Worm (Caenorhabditis elegans): Measurements from ENCODE around the gene T25E12.6.

T25E12.6 gene

DNA sequence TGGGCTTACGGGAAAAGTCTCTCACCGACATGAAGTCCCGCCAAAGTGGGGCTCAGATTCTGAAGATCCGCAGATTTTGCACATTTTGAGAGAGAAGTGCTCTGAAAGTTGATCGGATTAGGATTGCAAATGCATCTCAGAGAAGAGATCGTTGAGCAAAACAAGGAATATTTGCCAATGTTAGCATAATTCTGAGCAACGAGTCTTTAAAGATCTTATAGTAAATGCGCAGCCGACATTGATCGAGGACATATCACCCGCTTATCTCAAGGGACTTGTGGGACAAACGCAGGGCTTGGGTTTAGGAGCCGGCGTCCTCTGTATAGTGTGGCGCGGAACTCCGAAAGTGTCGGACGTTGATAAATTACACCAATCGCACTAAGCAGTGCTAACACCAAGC lies 18.5 kb upstream of the T25E12.6 start, which contains the start of gene nhr-112:
Gene nhr-112, minus strand, starts transcription at position 101 of the 400 bp plus-strand sequence.
- TF ChIP-seq crh-2 (tag; optimal IDR thresholded peaks at IDR 0.05), result no peak
- no peak for TF ChIP-seq R02D3.7 (tag; optimal IDR thresholded peaks at IDR 0.05)
- TF ChIP-seq nhr-23 (tag; optimal IDR thresholded peaks at IDR 0.05), result no peak
- TF ChIP-seq sma-9 (GFP tag; optimal IDR thresholded peaks at IDR 0.05), result no peak
- no peak for TF ChIP-seq sma-9 (tag; optimal IDR thresholded peaks at IDR 0.05)
- TF ChIP-seq gmeb-1 (tag; optimal IDR thresholded peaks at IDR 0.05), result no peak
- TF ChIP-seq nhr-77 (tag; optimal IDR thresholded peaks at IDR 0.05), result no peak
- no peak for TF ChIP-seq dmd-4 (tag; optimal IDR thresholded peaks at IDR 0.05)
- TF ChIP-seq F13H6.1 (tag; optimal IDR thresholded peaks at IDR 0.05), result no peak
- TF ChIP-seq sma-3 (GFP tag; optimal IDR thresholded peaks at IDR 0.05), result no peak
- no peak for TF ChIP-seq C34F6.9 (tag; optimal IDR thresholded peaks at IDR 0.05)
- TF ChIP-seq nhr-12 (tag; optimal IDR thresholded peaks at IDR 0.05), result no peak
- no peak for TF ChIP-seq fos-1 (tag; optimal IDR thresholded peaks at IDR 0.05)
- no peak for TF ChIP-seq ztf-11 (tag; optimal IDR thresholded peaks at IDR 0.05)
- no peak for TF ChIP-seq unc-55 (GFP tag; optimal IDR thresholded peaks at IDR 0.05)

DNA sequence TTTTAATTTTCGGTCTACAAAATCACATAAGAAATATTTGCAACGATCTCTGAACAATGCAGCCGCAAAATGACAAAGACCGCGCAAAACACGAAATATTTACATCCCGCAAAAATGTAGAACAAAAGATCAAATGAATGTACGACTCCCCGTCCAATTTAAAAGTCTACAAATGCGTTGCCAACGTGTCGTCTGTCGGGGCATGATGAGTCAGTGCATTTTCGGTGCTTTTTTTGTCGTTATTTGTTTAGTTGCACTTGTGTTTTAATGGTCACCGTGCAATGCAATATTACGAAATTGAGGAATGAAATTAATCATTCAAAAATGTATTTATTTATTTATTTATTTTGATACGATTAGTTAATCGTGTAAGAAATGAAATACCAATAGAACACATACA lies 17.6 kb upstream of the T25E12.6 start:
- TF ChIP-seq nhr-21 (tag; optimal IDR thresholded peaks at IDR 0.05) (no peak), nhr-25 (tag; optimal IDR thresholded peaks at IDR 0.05) (no peak), lin-13 (GFP tag; optimal IDR thresholded peaks at IDR 0.05) (no peak), unc-55 (GFP tag; optimal IDR thresholded peaks at IDR 0.05) (no peak), fos-1 (tag; optimal IDR thresholded peaks at IDR 0.05) (peak; percentile 41), nhr-237 (tag; optimal IDR thresholded peaks at IDR 0.05) (no peak), ama-1 (optimal IDR thresholded peaks at IDR 0.05) (no peak), elt-3 (tag; optimal IDR thresholded peaks at IDR 0.05) (no peak), nhr-129 (tag; optimal IDR thresholded peaks at IDR 0.05) (peak; percentile 42), snpc-4 (tag; optimal IDR thresholded peaks at IDR 0.05) (no peak), sma-9 (GFP tag; optimal IDR thresholded peaks at IDR 0.05) (peak; percentile 75), sma-9 (tag; optimal IDR thresholded peaks at IDR 0.05) (no peak), mab-5 (tag; optimal IDR thresholded peaks at IDR 0.05) (no peak)

DNA sequence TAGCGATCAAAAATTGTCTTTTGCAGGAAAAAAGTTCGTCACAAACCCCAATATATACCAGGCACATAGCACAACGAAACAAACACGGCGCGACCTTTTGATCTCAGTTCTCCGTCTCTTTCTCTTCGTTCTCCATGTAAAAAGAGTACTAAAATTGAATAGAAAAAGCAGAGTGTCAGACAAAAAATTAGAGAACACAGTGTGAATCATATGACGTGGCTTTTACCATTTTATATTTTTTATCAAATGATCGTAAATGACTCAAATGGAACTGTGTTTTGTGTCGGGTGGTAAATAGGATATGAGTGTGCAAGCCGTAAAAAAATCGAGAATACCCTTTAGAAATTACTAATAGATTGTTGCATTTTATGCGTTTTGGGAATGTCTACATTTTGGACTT lies 16.3 kb upstream of the T25E12.6 start:
- TF ChIP-seq ZK546.5 (tag; optimal IDR thresholded peaks at IDR 0.05) (no peak), gmeb-1 (tag; optimal IDR thresholded peaks at IDR 0.05) (peak; percentile 16), zag-1 (tag; optimal IDR thresholded peaks at IDR 0.05) (no peak), fos-1 (tag; optimal IDR thresholded peaks at IDR 0.05) (peak; percentile 95), sma-9 (GFP tag; optimal IDR thresholded peaks at IDR 0.05) (peak; percentile 74), sma-9 (tag; optimal IDR thresholded peaks at IDR 0.05) (no peak), nhr-10 (tag; optimal IDR thresholded peaks at IDR 0.05) (no peak), nhr-25 (tag; optimal IDR thresholded peaks at IDR 0.05) (no peak), unc-39 (tag; optimal IDR thresholded peaks at IDR 0.05) (no peak), sma-3 (GFP tag; optimal IDR thresholded peaks at IDR 0.05) (peak; percentile 31), C34F6.9 (tag; optimal IDR thresholded peaks at IDR 0.05) (no peak), egl-27 (tag; optimal IDR thresholded peaks at IDR 0.05) (no peak), crh-2 (tag; optimal IDR thresholded peaks at IDR 0.05) (peak; percentile 65), nhr-6 (tag; optimal IDR thresholded peaks at IDR 0.05) (no peak), ceh-82 (tag; optimal IDR thresholded peaks at IDR 0.05) (no peak), nhr-77 (tag; optimal IDR thresholded peaks at IDR 0.05) (no peak), nhr-23 (tag; optimal IDR thresholded peaks at IDR 0.05) (no peak)

DNA sequence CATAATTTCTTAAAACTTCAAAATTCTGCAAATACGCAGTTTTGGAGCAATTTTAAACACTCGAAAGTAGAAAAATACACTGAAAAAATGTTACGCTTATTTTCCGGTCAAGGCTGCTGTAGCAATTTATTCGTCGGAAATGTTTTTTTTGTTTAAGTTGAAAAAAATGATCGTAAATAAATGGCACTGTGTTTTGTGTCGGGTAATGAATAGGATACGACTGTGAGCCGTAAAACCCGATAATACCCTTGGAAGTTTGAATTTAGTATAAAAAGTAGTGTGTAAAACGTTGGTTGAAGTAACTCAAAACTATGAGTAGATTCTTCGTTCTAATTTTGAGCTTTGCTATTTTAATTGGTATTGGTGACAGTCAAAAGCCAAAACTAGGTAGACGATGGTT lies 15.3 kb upstream of the T25E12.6 start, which contains the start of gene T25E12.14:
Gene T25E12.14, plus strand, starts transcription at position 301 of the 400 bp plus-strand sequence.
- no peak for TF ChIP-seq dmd-4 (tag; optimal IDR thresholded peaks at IDR 0.05)
- TF ChIP-seq unc-55 (GFP tag; optimal IDR thresholded peaks at IDR 0.05), result no peak
- TF ChIP-seq lin-39 (tag; optimal IDR thresholded peaks at IDR 0.05), result no peak
- no peak for TF ChIP-seq ztf-4 (tag; optimal IDR thresholded peaks at IDR 0.05)
- TF ChIP-seq nhr-25 (tag; optimal IDR thresholded peaks at IDR 0.05), result no peak
- no peak for TF ChIP-seq lsy-2 (tag; optimal IDR thresholded peaks at IDR 0.05)
- TF ChIP-seq aly-2 (tag; optimal IDR thresholded peaks at IDR 0.05), result no peak
- no peak for TF ChIP-seq Y55F3AM.14 (GFP tag; optimal IDR thresholded peaks at IDR 0.05)
- TF ChIP-seq ama-1 (optimal IDR thresholded peaks at IDR 0.05), result no peak
- TF ChIP-seq sma-3 (GFP tag; optimal IDR thresholded peaks at IDR 0.05), result no peak

DNA sequence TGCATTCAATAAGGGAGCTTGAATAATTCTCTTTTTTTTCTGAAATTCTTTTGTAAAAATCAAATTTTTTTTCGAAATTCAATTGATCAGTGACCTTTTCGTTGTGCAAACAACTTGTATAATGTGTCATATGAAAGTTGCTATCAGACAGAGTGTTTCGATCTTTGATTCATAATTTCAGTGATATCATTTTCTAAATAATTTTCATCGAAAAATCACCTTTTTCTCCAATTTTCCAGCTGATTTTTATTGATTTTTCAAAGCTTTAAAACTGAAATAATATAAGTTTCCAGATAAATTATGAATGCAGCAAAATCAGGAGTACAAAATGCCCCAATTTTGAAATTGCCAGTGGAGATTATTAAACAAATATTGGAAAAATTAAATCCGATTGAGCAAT lies 13.8 kb upstream of the T25E12.6 start, which contains the start of gene fbxa-127:
Gene fbxa-127, plus strand, starts transcription at position 301 of the 400 bp plus-strand sequence.
- TF ChIP-seq fos-1 (tag; optimal IDR thresholded peaks at IDR 0.05), result peak; percentile 60
- TF ChIP-seq nhr-129 (tag; optimal IDR thresholded peaks at IDR 0.05), result no peak
